Fruit fly (Drosophila melanogaster): ENCODE results near the gene tal-AA.

The tal-AA gene

dm6 chr3R:13804971-13805603 lies 7.8 kb upstream of the tal-AA start:
- TF ChIP-seq CG8301 (tag; optimal IDR thresholded peaks at IDR 0.05) (no peak), CG32121 (GFP tag; IDR thresholded peaks at IDR 0.05) (peak; percentile 42; the same call in 1 of the 2 replicates), Ets98B (GFP tag; IDR thresholded peaks at IDR 0.05) (0 out of 2 replicates have a peak, but pooled peaks have one; percentile 15)

- TF ChIP-seq rn (GFP tag; IDR thresholded peaks at IDR 0.05), result no peak
- TF ChIP-seq EcR (GFP tag; optimal IDR thresholded peaks at IDR 0.05), result peak; percentile 92
- no peak for TF ChIP-seq Snoo (tag; optimal IDR thresholded peaks at IDR 0.05)
- TF ChIP-seq Ets98B (GFP tag; IDR thresholded peaks at IDR 0.05), result peak; percentile 5; the same call in 1 of the 2 replicates
These were observed 6.7 kb upstream of the tal-AA start for dm6 chr3R:13806032-13806709.

dm6 chr3R:13806710-13807093 lies 6.2 kb upstream of the tal-AA start:
- TF ChIP-seq Pif1A (GFP tag; optimal IDR thresholded peaks at IDR 0.05) (peak; percentile 60), CG15710 (tag; optimal IDR thresholded peaks at IDR 0.05) (peak; percentile 25), CG32121 (GFP tag; IDR thresholded peaks at IDR 0.05) (peak; percentile 49), CG8301 (tag; optimal IDR thresholded peaks at IDR 0.05) (peak; percentile 61), gl (tag; optimal IDR thresholded peaks at IDR 0.05) (no peak), EcR (GFP tag; optimal IDR thresholded peaks at IDR 0.05) (no peak), CG12605 (GFP tag; IDR thresholded peaks at IDR 0.05) (peak; percentile 54), CG8159 (tag; optimal IDR thresholded peaks at IDR 0.05) (peak; percentile 34), CG34367 (tag; optimal IDR thresholded peaks at IDR 0.05) (peak; percentile 20), Snoo (tag; optimal IDR thresholded peaks at IDR 0.05) (peak; percentile 23), CG13204 (GFP tag; optimal IDR thresholded peaks at IDR 0.05) (no peak), CG17806 (tag; optimal IDR thresholded peaks at IDR 0.05) (peak; percentile 21), Ets98B (GFP tag; IDR thresholded peaks at IDR 0.05) (no peak; the same call in 1 of the 2 replicates), CG9948 (tag; optimal IDR thresholded peaks at IDR 0.05) (peak; percentile 51), Pif1B (GFP tag; optimal IDR thresholded peaks at IDR 0.05) (peak; percentile 39), D1 (tag; optimal IDR thresholded peaks at IDR 0.05) (no peak), CG10348 (GFP tag; IDR thresholded peaks at IDR 0.05) (no peak), rn (GFP tag; IDR thresholded peaks at IDR 0.05) (no peak), fd96Ca (GFP tag; IDR thresholded peaks at IDR 0.05) (no peak), CG4496 (GFP tag; IDR thresholded peaks at IDR 0.05) (peak; percentile 35; the same call in 2 of the 3 replicates), CG14655 (GFP tag; optimal IDR thresholded peaks at IDR 0.05) (peak; percentile 78)

dm6 chr3R:13807330-13807729 lies 5.6 kb upstream of the tal-AA start:
- TF ChIP-seq CG17806 (tag; optimal IDR thresholded peaks at IDR 0.05) (no peak), EcR (GFP tag; optimal IDR thresholded peaks at IDR 0.05) (peak; percentile 97), CG8159 (tag; optimal IDR thresholded peaks at IDR 0.05) (no peak)

- TF ChIP-seq CG13204 (GFP tag; optimal IDR thresholded peaks at IDR 0.05) (no peak), Snoo (tag; optimal IDR thresholded peaks at IDR 0.05) (peak; percentile 17), CG12605 (GFP tag; IDR thresholded peaks at IDR 0.05) (no peak), CG8159 (tag; optimal IDR thresholded peaks at IDR 0.05) (peak; percentile 40), EcR (GFP tag; optimal IDR thresholded peaks at IDR 0.05) (no peak), Ets98B (GFP tag; IDR thresholded peaks at IDR 0.05) (peak; percentile 29; the same call in 1 of the 2 replicates), CG9948 (tag; optimal IDR thresholded peaks at IDR 0.05) (peak; percentile 53), fd96Ca (GFP tag; IDR thresholded peaks at IDR 0.05) (no peak), CG17806 (tag; optimal IDR thresholded peaks at IDR 0.05) (no peak), CG10348 (GFP tag; IDR thresholded peaks at IDR 0.05) (no peak), D1 (tag; optimal IDR thresholded peaks at IDR 0.05) (no peak), CG4496 (GFP tag; IDR thresholded peaks at IDR 0.05) (0 out of 3 replicates have a peak, but pooled peaks have one; percentile 5), CG34367 (tag; optimal IDR thresholded peaks at IDR 0.05) (peak; percentile 16), rn (GFP tag; IDR thresholded peaks at IDR 0.05) (0 out of 2 replicates have a peak, but pooled peaks have one; percentile 15), CG15710 (tag; optimal IDR thresholded peaks at IDR 0.05) (peak; percentile 37), CG14655 (GFP tag; optimal IDR thresholded peaks at IDR 0.05) (peak; percentile 80), Pif1A (GFP tag; optimal IDR thresholded peaks at IDR 0.05) (peak; percentile 60), CG32121 (GFP tag; IDR thresholded peaks at IDR 0.05) (no peak), gl (tag; optimal IDR thresholded peaks at IDR 0.05) (no peak), Pif1B (GFP tag; optimal IDR thresholded peaks at IDR 0.05) (peak; percentile 54), CG8301 (tag; optimal IDR thresholded peaks at IDR 0.05) (peak; percentile 70)
These were observed 5.0 kb upstream of the tal-AA start for dm6 chr3R:13807906-13808305.

dm6 chr3R:13809261-13809660 lies 3.6 kb upstream of the tal-AA start:
- no peak for TF ChIP-seq CG10348 (GFP tag; IDR thresholded peaks at IDR 0.05)
- TF ChIP-seq CG8301 (tag; optimal IDR thresholded peaks at IDR 0.05), result no peak
- TF ChIP-seq CG4496 (GFP tag; IDR thresholded peaks at IDR 0.05), result no peak
- TF ChIP-seq Snoo (tag; optimal IDR thresholded peaks at IDR 0.05), result no peak
- TF ChIP-seq D1 (tag; optimal IDR thresholded peaks at IDR 0.05), result no peak
- TF ChIP-seq CG12605 (GFP tag; IDR thresholded peaks at IDR 0.05), result no peak
- peak; percentile 51 for TF ChIP-seq EcR (GFP tag; optimal IDR thresholded peaks at IDR 0.05)
- TF ChIP-seq CG8159 (tag; optimal IDR thresholded peaks at IDR 0.05), result no peak
- no peak for TF ChIP-seq CG9948 (tag; optimal IDR thresholded peaks at IDR 0.05)
